Fruit fly (Drosophila melanogaster): ENCODE data around the gene Srg1.
A peak's percentile ranks its signal among the peaks of the same experiment; 100 is the strongest.

The Srg1 gene

DNA sequence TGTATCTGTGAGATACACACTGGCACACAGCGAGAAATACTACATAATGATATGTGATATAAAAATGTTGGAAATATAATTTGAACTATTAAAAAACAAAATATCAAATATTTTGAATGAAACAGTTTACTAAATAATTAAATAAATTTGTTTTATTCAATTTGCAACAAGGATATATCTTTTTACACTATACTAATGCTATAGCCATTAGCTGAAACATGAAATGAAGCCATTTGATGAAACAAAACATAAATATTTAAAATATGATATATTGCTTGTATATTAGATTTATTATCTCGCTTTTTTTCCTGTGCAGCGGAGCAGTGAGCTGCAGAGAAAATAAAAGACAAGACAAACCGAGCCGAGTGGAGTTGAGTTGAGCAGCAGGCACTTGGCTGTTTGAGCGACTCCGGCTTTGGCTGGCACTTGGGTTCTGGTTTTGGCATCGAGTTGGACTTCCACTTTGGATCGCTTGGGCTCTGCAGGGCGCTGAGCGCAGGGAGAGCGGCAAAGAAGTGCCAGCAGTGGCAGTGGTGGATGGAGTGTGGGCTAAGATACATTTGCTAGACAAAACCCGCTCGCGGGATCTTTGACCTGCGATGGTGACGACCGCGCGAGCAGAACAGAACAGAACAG is 28.9 kb upstream of the Srg1 start (continued):
- TF ChIP-seq sens (GFP tag): peak; percentile 59
- no peak for TF ChIP-seq gsb (GFP tag; IDR thresholded peaks at IDR 0.05)
- TF ChIP-seq CG9797 (GFP tag; optimal IDR thresholded peaks at IDR 0.05): no peak
- TF ChIP-seq CG14050 (GFP tag; IDR thresholded peaks at IDR 0.05): no peak
- no peak for TF ChIP-seq CG3065 (GFP tag; optimal IDR thresholded peaks at IDR 0.05)
- no peak for TF ChIP-seq CG6272 (GFP tag; IDR thresholded peaks at IDR 0.05)
- TF ChIP-seq schlank (tag; optimal IDR thresholded peaks at IDR 0.05): no peak
- TF ChIP-seq en (GFP tag; optimal IDR thresholded peaks at IDR 0.05): no peak
- TF ChIP-seq Mrtf (GFP tag; IDR thresholded peaks at IDR 0.05): peak; percentile 55; the same call in 2 of the 3 replicates
- peak; percentile 75 for TF ChIP-seq CG15011 (GFP tag; optimal IDR thresholded peaks at IDR 0.05)
- TF ChIP-seq CG15073 (GFP tag; optimal IDR thresholded peaks at IDR 0.05): no peak
- TF ChIP-seq zen (tag; optimal IDR thresholded peaks at IDR 0.05): peak; percentile 63
- TF ChIP-seq MESR4 (GFP tag; optimal IDR thresholded peaks at IDR 0.05): no peak
- peak; percentile 18 to 80 for TF ChIP-seq bsh (GFP tag; optimal IDR thresholded peaks at IDR 0.05)
- peak; percentile 18 for TF ChIP-seq CG2120 (GFP tag; optimal IDR thresholded peaks at IDR 0.05)
- 0 out of 3 replicates have a peak, but pooled peaks have one; percentile 53 for TF ChIP-seq Dbx (GFP tag; IDR thresholded peaks at IDR 0.05)
- TF ChIP-seq Ssrp (tag; optimal IDR thresholded peaks at IDR 0.05): peak; percentile 78
- TF ChIP-seq fd3F (GFP tag; optimal IDR thresholded peaks at IDR 0.05): peak; percentile 45
- peak; percentile 82 for TF ChIP-seq Ptx1 (GFP tag; IDR thresholded peaks at IDR 0.05)
- TF ChIP-seq CG8388 (GFP tag; optimal IDR thresholded peaks at IDR 0.05): peak; percentile 84
- peak; percentile 98 for TF ChIP-seq CG17361 (GFP tag; IDR thresholded peaks at IDR 0.05)
- TF ChIP-seq CG2199 (GFP tag; IDR thresholded peaks at IDR 0.05): no peak
- no peak for TF ChIP-seq CG11456 (GFP tag; IDR thresholded peaks at IDR 0.05)
- no peak for TF ChIP-seq Neu2 (GFP tag; optimal IDR thresholded peaks at IDR 0.05; ENCODE audit: borderline replicate concordance)
- TF ChIP-seq Bteb2 (GFP tag; optimal IDR thresholded peaks at IDR 0.05): no peak
- no peak for TF ChIP-seq Bgb (GFP tag; IDR thresholded peaks at IDR 0.05; ENCODE audit: partially characterized antibody)
- peak; percentile 94 for TF ChIP-seq CG8924 (tag; optimal IDR thresholded peaks at IDR 0.05)
- no peak for TF ChIP-seq Mad (GFP tag; optimal IDR thresholded peaks at IDR 0.05)
- TF ChIP-seq Fer3 (tag; optimal IDR thresholded peaks at IDR 0.05): peak; percentile 68
- peak; percentile 78 for TF ChIP-seq CG16815 (GFP tag; optimal IDR thresholded peaks at IDR 0.05)
- peak; percentile 75 for TF ChIP-seq lab (GFP tag; optimal IDR thresholded peaks at IDR 0.05)
- no peak for TF ChIP-seq CG1792 (GFP tag; optimal IDR thresholded peaks at IDR 0.05)
- TF ChIP-seq Aef1 (GFP tag; IDR thresholded peaks at IDR 0.05): peak; percentile 35; the same call in 1 of the 3 replicates
- no peak for TF ChIP-seq CG12769 (tag; optimal IDR thresholded peaks at IDR 0.05)
- TF ChIP-seq esg (GFP tag; conservative IDR thresholded peaks at IDR 0.05): peak; percentile 64
- TF ChIP-seq grau (tag; optimal IDR thresholded peaks at IDR 0.05): peak; percentile 88
- peak; percentile 85 for TF ChIP-seq CG17359 (tag; optimal IDR thresholded peaks at IDR 0.05)
- no peak for TF ChIP-seq vnd (GFP tag; IDR thresholded peaks at IDR 0.05; ENCODE audit: partially characterized antibody)
- no peak for TF ChIP-seq CG4854 (GFP tag; optimal IDR thresholded peaks at IDR 0.05)
- peak; percentile 68 for TF ChIP-seq kay (GFP tag; optimal IDR thresholded peaks at IDR 0.05)
- peak; percentile 24; the same call in 1 of the 2 replicates for TF ChIP-seq H2.0 (GFP tag; IDR thresholded peaks at IDR 0.05)
- TF ChIP-seq CG4617 (GFP tag; optimal IDR thresholded peaks at IDR 0.05; ENCODE audit: borderline replicate concordance): no peak
- TF ChIP-seq twi (tag; optimal IDR thresholded peaks at IDR 0.05): no peak
- TF ChIP-seq CG32767 (GFP tag; IDR thresholded peaks at IDR 0.05): peak; percentile 84
- no peak for TF ChIP-seq NK7.1 (GFP tag; optimal IDR thresholded peaks at IDR 0.05)
- no peak for TF ChIP-seq tx (GFP tag; optimal IDR thresholded peaks at IDR 0.05)
- peak; percentile 52 for TF ChIP-seq CG12942 (GFP tag; optimal IDR thresholded peaks at IDR 0.05)
- TF ChIP-seq dpn (GFP tag; optimal IDR thresholded peaks at IDR 0.05): peak in 1 of 2 experiments; percentile 58
- peak; percentile 36 for TF ChIP-seq Ets65A (GFP tag)
- TF ChIP-seq Hr3 (GFP tag; optimal IDR thresholded peaks at IDR 0.05): peak; percentile 72

All from whole organism, embryonic.